Worm (Caenorhabditis elegans) whole organism, L4/young adult: Measurements from ENCODE around the gene aps-2.

Experiments used
- W03F9.2 ChIP-seq: fragments of 150-350 bp; optimal IDR thresholded peaks from 2 replicates; lab custom pipeline; 2014; ENCODE audit warnings: missing biosample characterization, missing genetic modification characterization
- dao-5 ChIP-seq: sonication (generic microtip); optimal IDR thresholded peaks from 2 replicates; lab custom pipeline; 2016; ENCODE audit warnings: missing genotype, missing genetic modification characterization, moderate library complexity, missing compliant biosample characterization
- him-1 ChIP-seq: sonication (generic microtip); optimal IDR thresholded peaks from 2 replicates; lab custom pipeline; 2016; ENCODE audit warnings: missing genotype, missing genetic modification reagents, missing genetic modification characterization, missing compliant biosample characterization

Gene aps-2

ce11 chrX:4508209-4508608, 50.1 kb downstream of the aps-2 start, which contains the start of gene rhi-1:
rhi-1 (plus strand) TSS chrX:4508509.
- no peak for TF ChIP-seq dao-5 (tag; lab: Kevin White, UChicago)
- TF ChIP-seq W03F9.2 (tag; lab: Kevin White, UChicago) = no peak
- no peak for TF ChIP-seq him-1
